Worm (Caenorhabditis elegans) whole organism, midembryonic: ENCODE data around the gene sumv-2.

Source experiments
- flt-1 ChIP-seq: fragments of 200-800 bp; sonication (Bioruptor generic); IDR thresholded peaks from 2 replicates; pipeline ENCODE4 v1.3.6; 2022; ENCODE audit warnings: missing genetic modification characterization, missing compliant biosample characterization
- klf-2 ChIP-seq: fragments of 200-800 bp; sonication (Bioruptor generic); conservative IDR thresholded peaks from 2 replicates; pipeline ENCODE4 v1.3.6; 2022; ENCODE audit warnings: missing genetic modification reagents, missing genetic modification characterization, missing compliant biosample characterization
- med-1 ChIP-seq: sonication (generic microtip); optimal IDR thresholded peaks from 2 replicates; lab custom pipeline; 2017; ENCODE audit warnings: missing genetic modification characterization, mild to moderate bottlenecking, missing compliant biosample characterization, antibody characterized with exemption, missing genetic modification reagents; ENCODE audit not compliant: insufficient read depth
- ref-1 ChIP-seq: fragments of 200-800 bp; sonication (Bioruptor generic); conservative IDR thresholded peaks from 2 replicates; pipeline ENCODE4 v1.3.6; 2022; ENCODE audit warnings: missing genetic modification reagents, missing genetic modification characterization, missing compliant biosample characterization
- tab-1 ChIP-seq: fragments of 200-800 bp; sonication (Bioruptor generic); IDR thresholded peaks from 2 replicates; pipeline ENCODE4 v1.3.6; 2022; ENCODE audit warnings: missing genetic modification characterization, missing compliant biosample characterization

DNA sequence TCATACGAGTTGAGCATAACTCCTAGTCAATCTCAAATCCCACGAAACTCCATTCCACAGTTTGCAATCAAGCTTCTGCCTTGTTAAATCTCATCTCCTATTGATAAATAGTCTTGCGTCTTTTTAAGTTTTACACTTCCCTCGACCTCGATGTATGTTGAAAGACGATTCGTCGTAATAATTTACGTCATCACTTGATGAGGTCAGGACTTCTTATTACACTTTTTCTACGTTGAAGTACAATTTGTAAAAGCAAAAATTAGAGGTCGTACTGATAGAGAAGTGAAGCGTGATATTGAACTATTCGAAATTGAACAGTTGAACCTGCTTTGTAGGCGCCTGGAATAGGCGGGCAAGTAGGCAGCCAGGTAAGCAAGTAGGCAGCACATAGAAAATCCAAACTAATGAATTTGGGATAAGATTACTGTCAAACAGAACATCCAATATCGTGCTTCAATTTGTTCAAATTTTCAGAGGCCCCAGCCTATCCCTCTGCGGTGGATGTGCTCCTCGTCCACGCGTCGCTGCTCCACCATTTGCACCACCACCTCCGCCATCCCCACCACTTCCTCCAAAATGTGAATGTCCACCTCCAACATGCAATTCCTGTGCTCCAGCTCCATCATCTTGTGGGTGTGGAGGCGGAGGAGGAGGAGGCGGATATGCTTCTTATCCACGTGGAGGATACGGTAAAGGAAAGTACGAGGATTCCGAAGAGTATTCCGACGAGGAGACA, 32.5 kb downstream of the sumv-2 start:
- TF ChIP-seq klf-2 (GFP tag; lab: Robert Waterston, UW), result no peak
- TF ChIP-seq flt-1 (GFP tag; lab: Robert Waterston, UW), result no peak
- TF ChIP-seq med-1 (GFP tag; lab: Kevin White, UChicago), result no peak
- TF ChIP-seq ref-1 (GFP tag; lab: Robert Waterston, UW), result no peak
- no peak for TF ChIP-seq tab-1 (GFP tag; lab: Robert Waterston, UW)
